Worm (Caenorhabditis elegans) whole organism, L4 larva: ENCODE results near the gene F36H12.5.
"Not testable (repeated sequence)": the region's sequence is repeated elsewhere in the genome, so short reads cannot be mapped to it uniquely, and the experiment has no call there.

Experiments
- D1046.2 ChIP-seq: fragments of 200-800 bp; sonication (Bioruptor generic); IDR thresholded peaks from 2 replicates; pipeline ENCODE4 v1.3.6; 2022; ENCODE audit warnings: missing genetic modification characterization, missing compliant biosample characterization
- F10B5.3 ChIP-seq: sonication (generic microtip); optimal IDR thresholded peaks from 2 replicates; lab custom pipeline; 2016; ENCODE audit warnings: mild to moderate bottlenecking, missing genetic modification characterization, missing compliant biosample characterization
- F26F4.8 ChIP-seq: fragments of 200-800 bp; sonication (Bioruptor generic); conservative IDR thresholded peaks from 2 replicates; pipeline ENCODE4 v1.3.6; 2022; ENCODE audit warnings: missing genetic modification characterization, missing compliant biosample characterization
- F49E8.2 ChIP-seq: sonication (generic microtip); optimal IDR thresholded peaks from 2 replicates; lab custom pipeline; 2016; ENCODE audit warnings: missing compliant biosample characterization, mild to moderate bottlenecking, missing genetic modification characterization, borderline replicate concordance
- Y105C5A.15 ChIP-seq: fragments of 200-800 bp; sonication (Bioruptor generic); IDR thresholded peaks from 2 replicates; pipeline ENCODE4 v1.3.6; 2022; ENCODE audit warnings: missing genetic modification characterization, missing compliant biosample characterization
- Y5F2A.4 ChIP-seq: fragments of 200-800 bp; sonication (Bioruptor generic); optimal IDR thresholded peaks from 2 replicates; lab custom pipeline; 2018; ENCODE audit warnings: mild to moderate bottlenecking, missing genetic modification characterization, missing compliant biosample characterization
- ZK546.5 ChIP-seq, 2 experiments: sonication (generic microtip); optimal IDR thresholded peaks; 2 replicates each; lab custom pipeline; 2017; ENCODE audit warnings: missing biosample characterization in 2 of 2, missing genetic modification characterization in 2 of 2
- aha-1 ChIP-seq: fragments of 150-350 bp; peaks from one replicate; lab custom pipeline; 2014; ENCODE audit warnings: missing biosample characterization, missing genetic modification characterization
- arid-1 ChIP-seq: fragments of 200-800 bp; sonication (Bioruptor generic); conservative IDR thresholded peaks from 2 replicates; pipeline ENCODE4 v1.3.6; 2022; ENCODE audit warnings: missing genetic modification reagents, missing genetic modification characterization, missing compliant biosample characterization
- daf-12 ChIP-seq: fragments of 150-350 bp; optimal IDR thresholded peaks from 2 replicates; lab custom pipeline; 2014; ENCODE audit warnings: missing biosample characterization, missing genetic modification reagents, missing genetic modification characterization
- daf-16 ChIP-seq, 3 experiments: sonication (generic microtip); optimal IDR thresholded peaks; 2 replicates each; lab custom pipeline; 2016 to 2017; ENCODE audit warnings: missing genetic modification characterization in 3 of 3, missing genetic modification reagents in 3 of 3, mild to moderate bottlenecking in 2 of 3, missing compliant biosample characterization in 2 of 3, missing biosample characterization in 1 of 3, moderate library complexity in 1 of 3
- daf-8 ChIP-seq: fragments of 200-800 bp; sonication (Bioruptor generic); IDR thresholded peaks from 2 replicates; pipeline ENCODE4 v1.3.6; 2022; ENCODE audit warnings: missing genetic modification characterization, missing compliant biosample characterization
- dmd-8 ChIP-seq: fragments of 200-800 bp; sonication (Bioruptor generic); IDR thresholded peaks from 2 replicates; pipeline ENCODE4 v1.3.6; 2022; ENCODE audit warnings: missing genetic modification characterization, missing compliant biosample characterization
- dve-1 ChIP-seq: sonication (generic microtip); optimal IDR thresholded peaks from 2 replicates; lab custom pipeline; 2017; ENCODE audit warnings: antibody characterized with exemption, mild to moderate bottlenecking, missing genetic modification characterization, missing compliant biosample characterization; ENCODE audit not compliant: insufficient read depth
- hmg-1.1 ChIP-seq: fragments of 200-800 bp; sonication (Bioruptor generic); IDR thresholded peaks from 2 replicates; pipeline ENCODE4 v1.3.6; 2022; ENCODE audit warnings: missing genetic modification reagents, missing genetic modification characterization, missing compliant biosample characterization
- lin-15B ChIP-seq: fragments of 150-350 bp; sonication (generic microtip); optimal IDR thresholded peaks from 3 replicates; lab custom pipeline; 2014; ENCODE audit warnings: missing biosample characterization, missing genetic modification characterization
- lin-39 ChIP-seq: fragments of 150-350 bp; optimal IDR thresholded peaks from 2 replicates; lab custom pipeline; 2014; ENCODE audit warnings: missing biosample characterization, missing genetic modification reagents, missing genetic modification characterization
- lir-3 ChIP-seq: sonication (generic microtip); optimal IDR thresholded peaks from 2 replicates; lab custom pipeline; 2016; ENCODE audit warnings: mild to moderate bottlenecking, missing genetic modification characterization, missing compliant biosample characterization
- madf-5 ChIP-seq, 2 experiments: fragments of 200-800 bp; sonication (Bioruptor generic); IDR thresholded peaks; 2 replicates each; pipeline ENCODE4 v1.3.6; 2022; ENCODE audit warnings: missing compliant biosample characterization in 2 of 2, missing genetic modification characterization in 2 of 2
- madf-9 ChIP-seq: fragments of 200-800 bp; sonication (Bioruptor generic); conservative IDR thresholded peaks from 2 replicates; pipeline ENCODE4 v1.3.6; 2022; ENCODE audit warnings: missing genetic modification reagents, missing genetic modification characterization, missing compliant biosample characterization
- mxl-2 ChIP-seq: fragments of 200-800 bp; sonication (Bioruptor generic); conservative IDR thresholded peaks from 2 replicates; pipeline ENCODE4 v1.3.6; 2022; ENCODE audit warnings: missing genetic modification reagents, missing genetic modification characterization, missing compliant biosample characterization
- nhr-102 ChIP-seq: sonication (generic microtip); optimal IDR thresholded peaks from 2 replicates; lab custom pipeline; 2016; ENCODE audit warnings: mild to moderate bottlenecking, missing genetic modification characterization, moderate library complexity, missing compliant biosample characterization
- nhr-48 ChIP-seq: sonication (generic microtip); optimal IDR thresholded peaks from 2 replicates; lab custom pipeline; 2016; ENCODE audit warnings: mild to moderate bottlenecking, missing genetic modification characterization, missing compliant biosample characterization
- nhr-6 ChIP-seq: fragments of 150-350 bp; optimal IDR thresholded peaks from 2 replicates; lab custom pipeline; 2014; ENCODE audit warnings: missing biosample characterization, missing genetic modification characterization
- pha-4 ChIP-seq, 2 experiments: fragments of 150-350 bp in 1 of 2; fragments of 200-800 bp in 1 of 2; sonication (Bioruptor generic) in 1 of 2; IDR thresholded peaks in 1 of 2; optimal IDR thresholded peaks in 1 of 2; 2 replicates each; pipeline versions ENCODE4 v1.3.6 to Lab custom; 2014 to 2022; ENCODE audit warnings: missing genetic modification characterization in 2 of 2, missing genetic modification reagents in 2 of 2, missing biosample characterization in 1 of 2, missing compliant biosample characterization in 1 of 2
- rbr-2 ChIP-seq: sonication (generic microtip); optimal IDR thresholded peaks from 2 replicates; lab custom pipeline; 2016; ENCODE audit warnings: missing genotype, missing genetic modification characterization, missing compliant biosample characterization
- set-16 ChIP-seq: fragments of 200-800 bp; sonication (Bioruptor generic); IDR thresholded peaks from 2 replicates; pipeline ENCODE4 v1.3.6; 2022; ENCODE audit warnings: missing genetic modification reagents, missing genetic modification characterization, missing compliant biosample characterization
- tag-97 ChIP-seq: fragments of 200-800 bp; sonication (Bioruptor generic); IDR thresholded peaks from 2 replicates; pipeline ENCODE4 v1.3.6; 2022; ENCODE audit warnings: missing genetic modification characterization, missing compliant biosample characterization
- unc-130 ChIP-seq: sonication (generic microtip); optimal IDR thresholded peaks from 2 replicates; lab custom pipeline; 2016; ENCODE audit warnings: missing genetic modification reagents, missing genetic modification characterization, missing compliant biosample characterization
- unc-62 ChIP-seq, 3 experiments: fragments of 150-350 bp in 1 of 3; sonication (generic microtip); optimal IDR thresholded peaks in 2 of 3; peaks in 1 of 3; 1 replicate in 1 of 3; 2 replicates in 2 of 3; lab custom pipeline; 2014 to 2017; ENCODE audit warnings: missing biosample characterization in 3 of 3, missing genetic modification characterization in 3 of 3, missing genetic modification reagents in 3 of 3, missing genotype in 1 of 3
- zfp-2 ChIP-seq: sonication (generic microtip); optimal IDR thresholded peaks from 2 replicates; lab custom pipeline; 2016; ENCODE audit warnings: mild to moderate bottlenecking, missing genetic modification characterization, missing compliant biosample characterization

The F36H12.5 gene

ce11 chrIV:5266474-5266873 lies at the start of gene F36H12.5:
Gene F36H12.5 (plus strand): TSS chrIV:5266774.
- no peak for TF ChIP-seq lin-39 (tag; lab: Kevin White, UChicago)
- no peak for TF ChIP-seq madf-5 (GFP tag; IDR thresholded peaks at IDR 0.05; lab: Robert Waterston, UW)
- TF ChIP-seq tag-97 (GFP tag; lab: Robert Waterston, UW), result no peak
- TF ChIP-seq D1046.2, result no peak
- TF ChIP-seq lir-3 (tag; lab: Kevin White, UChicago), result no peak
- no peak for TF ChIP-seq zfp-2

ce11 chrIV:5218496-5218895 lies 48.1 kb upstream of the F36H12.5 start, which contains the start of gene nsph-4.2:
Gene nsph-4.2 (plus strand): TSS chrIV:5218796.
- TF ChIP-seq daf-16 (GFP tag; optimal IDR thresholded peaks at IDR 0.05; lab: Kevin White, UChicago); daf-16 (tag; optimal IDR thresholded peaks at IDR 0.05; lab: Kevin White, UChicago); F49E8.2 (tag; lab: Kevin White, UChicago); nhr-48 (tag; lab: Kevin White, UChicago): not testable (repeated sequence)

ce11 chrIV:5221721-5222120 lies 44.9 kb upstream of the F36H12.5 start:
- 0 out of 2 replicates have a peak, but pooled peaks have one; percentile 15 for TF ChIP-seq Y105C5A.15 (GFP tag; lab: Robert Waterston, UW)
- TF ChIP-seq aha-1, result peak; percentile 65
- TF ChIP-seq nhr-102 (tag; lab: Kevin White, UChicago), result no peak
- 0 out of 2 replicates have a peak, but pooled peaks have one; percentile 18 for TF ChIP-seq dmd-8 (GFP tag; lab: Robert Waterston, UW)
- TF ChIP-seq set-16 (GFP tag; lab: Robert Waterston, UW), result peak; percentile 89
- TF ChIP-seq ZK546.5 (tag; optimal IDR thresholded peaks at IDR 0.05; lab: Kevin White, UChicago), result no peak

ce11 chrIV:5224238-5224637 lies 42.3 kb upstream of the F36H12.5 start, which contains the start of gene Y59E9AL.8:
Gene Y59E9AL.8 (minus strand): TSS chrIV:5224338.
- no peak for TF ChIP-seq unc-130 (GFP tag; lab: Kevin White, UChicago)
- TF ChIP-seq rbr-2 (tag; lab: Kevin White, UChicago), result no peak
- no peak for TF ChIP-seq Y5F2A.4 (GFP tag; lab: Kevin White, UChicago)
- TF ChIP-seq mxl-2 (GFP tag; lab: Robert Waterston, UW), result no peak
- no peak for TF ChIP-seq hmg-1.1 (GFP tag; lab: Robert Waterston, UW)
- TF ChIP-seq lin-15B (tag; lab: Kevin White, UChicago), result no peak
- no peak for TF ChIP-seq daf-8 (GFP tag; lab: Robert Waterston, UW)
- no peak for TF ChIP-seq unc-62 (GFP tag; optimal IDR thresholded peaks at IDR 0.05 in 1 of 2; lab: Kevin White, UChicago)
- no peak for TF ChIP-seq unc-62 (tag; optimal IDR thresholded peaks at IDR 0.05; lab: Kevin White, UChicago)
- TF ChIP-seq madf-9 (GFP tag; lab: Robert Waterston, UW), result no peak
- no peak for TF ChIP-seq daf-12 (tag; lab: Kevin White, UChicago)
- TF ChIP-seq zfp-2, result no peak
- TF ChIP-seq, all 104 proteins: peak for 0

ce11 chrIV:5225277-5225822 lies 41.2 kb upstream of the F36H12.5 start, which contains the start of gene cylc-1:
Gene cylc-1 (minus strand): TSS chrIV:5225772.
- 0 out of 2 replicates have a peak, but pooled peaks have one; percentile 13 for TF ChIP-seq F26F4.8 (GFP tag; lab: Robert Waterston, UW)
- peak; percentile 29; the same call in 1 of the 2 replicates for TF ChIP-seq pha-4 (GFP tag; IDR thresholded peaks at IDR 0.05; lab: Robert Waterston, UW)
- TF ChIP-seq pha-4 (tag; optimal IDR thresholded peaks at IDR 0.05; lab: Kevin White, UChicago), result not testable (repeated sequence)
- TF ChIP-seq arid-1, result 0 out of 2 replicates have a peak, but pooled peaks have one; percentile 12
- peak; percentile 82 for TF ChIP-seq set-16 (GFP tag; lab: Robert Waterston, UW)

- TF ChIP-seq F10B5.3 (tag; lab: Kevin White, UChicago); dve-1; nhr-6 (tag; lab: Kevin White, UChicago): not testable (repeated sequence)
These were observed 40.0 kb upstream of the F36H12.5 start, which contains the start of gene nsph-4.1 for ce11 chrIV:5226552-5226951. Gene nsph-4.1 (plus strand): TSS chrIV:5226852.
